Fruit fly (Drosophila melanogaster) Kc167 (cell line): ENCODE measurements around the gene firl.

ENCODE experiments used
- Sin3A ChIP-seq: fragments of >200 bp; optimal IDR thresholded peaks from 2 replicates; lab custom pipeline; 2018; ENCODE audit warnings: missing external identifiers
- h ChIP-seq: fragments of >200 bp; optimal IDR thresholded peaks from 3 replicates; lab custom pipeline; 2018; ENCODE audit warnings: missing external identifiers
- psq ChIP-seq: fragments of >200 bp; optimal IDR thresholded peaks from 2 replicates; lab custom pipeline; 2017; ENCODE audit warnings: missing external identifiers

DNA sequence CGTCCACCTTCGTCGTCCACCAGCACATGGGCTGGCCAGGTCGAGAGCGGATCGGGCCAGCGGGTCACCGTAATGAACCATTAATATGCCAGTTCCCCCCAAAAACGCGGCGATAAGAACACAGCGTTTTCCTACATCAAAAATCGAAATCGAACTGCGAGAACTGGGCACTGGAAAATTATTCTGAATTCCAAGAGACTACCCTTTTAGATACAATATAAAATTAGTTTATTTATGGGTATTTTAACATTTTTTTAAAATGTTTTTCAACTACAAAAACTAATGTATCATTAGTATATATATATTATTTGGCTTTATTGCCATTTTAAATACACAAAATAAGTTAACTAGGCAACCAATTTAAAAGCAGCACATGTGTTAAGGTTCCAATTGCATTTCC is 12.1 kb upstream of the firl start:
- no peak for TF ChIP-seq h
- no peak for TF ChIP-seq Sin3A (lab: Kevin White, UChicago)
- TF ChIP-seq psq (lab: Kevin White, UChicago) = no peak
